Fruit fly (Drosophila melanogaster): ENCODE results near the gene Tengl2.

Gene Tengl2

dm6 chr2L:2192123-2192601 lies 47.0 kb downstream of the Tengl2 start, which contains the start of gene CG10874 (continued):
- TF ChIP-seq CG17612 (GFP tag; IDR thresholded peaks at IDR 0.05) (no peak), CG17361 (GFP tag; IDR thresholded peaks at IDR 0.05) (no peak), H2.0 (GFP tag; IDR thresholded peaks at IDR 0.05) (no peak), CG14050 (GFP tag; IDR thresholded peaks at IDR 0.05) (no peak), dmrt99B (tag; optimal IDR thresholded peaks at IDR 0.05) (no peak), Sry-β (GFP tag; optimal IDR thresholded peaks at IDR 0.05) (no peak), CG9932 (GFP tag; IDR thresholded peaks at IDR 0.05) (no peak), CG11093 (GFP tag; IDR thresholded peaks at IDR 0.05) (no peak), CG31388 (GFP tag; optimal IDR thresholded peaks at IDR 0.05) (no peak), zf30C (GFP tag; optimal IDR thresholded peaks at IDR 0.05) (no peak), CG1602 (GFP tag; optimal IDR thresholded peaks at IDR 0.05) (no peak), nerfin-1 (tag; optimal IDR thresholded peaks at IDR 0.05) (no peak), so (GFP tag; IDR thresholded peaks at IDR 0.05) (no peak), disco-r (GFP tag; optimal IDR thresholded peaks at IDR 0.05) (no peak), croc (GFP tag; conservative IDR thresholded peaks at IDR 0.05) (no peak), CG15269 (tag; optimal IDR thresholded peaks at IDR 0.05) (no peak), Hr39 (optimal IDR thresholded peaks at IDR 0.05) (no peak), TFAM (GFP tag; optimal IDR thresholded peaks at IDR 0.05) (no peak), sna (GFP tag; IDR thresholded peaks at IDR 0.05; ENCODE audit: partially characterized antibody) (no peak), Rfx (GFP tag; IDR thresholded peaks at IDR 0.05) (no peak), bbx (GFP tag; IDR thresholded peaks at IDR 0.05; ENCODE audit: partially characterized antibody) (no peak), tio (GFP tag; optimal IDR thresholded peaks at IDR 0.05) (no peak), CG31365 (tag; optimal IDR thresholded peaks at IDR 0.05) (no peak), MBD-R2 (GFP tag; IDR thresholded peaks at IDR 0.05) (no peak), CG1647 (GFP tag; optimal IDR thresholded peaks at IDR 0.05) (no peak), CG11560 (tag; IDR thresholded peaks at IDR 0.05) (no peak), CG3407 (GFP tag; optimal IDR thresholded peaks at IDR 0.05) (no peak), Sox100B (GFP tag; optimal IDR thresholded peaks at IDR 0.05) (no peak), wor (GFP tag; IDR thresholded peaks at IDR 0.05) (no peak), CG12659 (GFP tag; optimal IDR thresholded peaks at IDR 0.05) (peak; percentile 12), chm (GFP tag; IDR thresholded peaks at IDR 0.05) (no peak), CG11695 (GFP tag; IDR thresholded peaks at IDR 0.05) (no peak), Max (GFP tag; optimal IDR thresholded peaks at IDR 0.05) (no peak), CG7271 (tag; optimal IDR thresholded peaks at IDR 0.05) (no peak), CG1792 (GFP tag; optimal IDR thresholded peaks at IDR 0.05) (no peak), jing (GFP tag; optimal IDR thresholded peaks at IDR 0.05) (no peak), Nf-YA (GFP tag; IDR thresholded peaks at IDR 0.05) (no peak), chinmo (GFP tag; IDR thresholded peaks at IDR 0.05; ENCODE audit: partially characterized antibody) (no peak), cas (GFP tag; IDR thresholded peaks at IDR 0.05) (no peak), lola (GFP tag; optimal IDR thresholded peaks at IDR 0.05) (no peak), gsb-n (tag; optimal IDR thresholded peaks at IDR 0.05) (no peak), tx (GFP tag; optimal IDR thresholded peaks at IDR 0.05) (no peak), Ada2b (GFP tag; IDR thresholded peaks at IDR 0.05) (no peak), twi (tag; optimal IDR thresholded peaks at IDR 0.05) (no peak), sisA (GFP tag; IDR thresholded peaks at IDR 0.05) (no peak), Hmr (GFP tag; optimal IDR thresholded peaks at IDR 0.05) (peak; percentile 55), Bdp1 (GFP tag; optimal IDR thresholded peaks at IDR 0.05) (no peak), CG15073 (GFP tag; optimal IDR thresholded peaks at IDR 0.05) (no peak), Dip3 (GFP tag; optimal IDR thresholded peaks at IDR 0.05) (no peak), CG4404 (GFP tag; IDR thresholded peaks at IDR 0.05) (no peak), CG13287 (GFP tag; IDR thresholded peaks at IDR 0.05; ENCODE audit: partially characterized antibody) (no peak), CG17568 (GFP tag; optimal IDR thresholded peaks at IDR 0.05) (no peak), ham (GFP tag; IDR thresholded peaks at IDR 0.05) (no peak)
